Worm (Caenorhabditis elegans) whole organism, L1 larva: ENCODE measurements around the gene Y43C5B.2.
A peak's percentile ranks its signal among the peaks of the same experiment; 100 is the strongest.

Source experiments
- C04F5.9 ChIP-seq: sonication (generic microtip); optimal IDR thresholded peaks from 2 replicates; lab custom pipeline; 2016; ENCODE audit warnings: missing genetic modification characterization, missing compliant biosample characterization
- C34B4.2 ChIP-seq: sonication (generic microtip); optimal IDR thresholded peaks from 2 replicates; lab custom pipeline; 2017; ENCODE audit warnings: mild to moderate bottlenecking, missing genetic modification characterization, missing compliant biosample characterization
- F16B12.6 ChIP-seq: fragments of 150-350 bp; optimal IDR thresholded peaks from 2 replicates; lab custom pipeline; 2014; ENCODE audit warnings: missing biosample characterization, missing genetic modification characterization
- aha-1 ChIP-seq: fragments of 150-350 bp; optimal IDR thresholded peaks from 2 replicates; lab custom pipeline; 2014; ENCODE audit warnings: missing biosample characterization, missing genetic modification characterization
- alr-1 ChIP-seq: fragments of 200-800 bp; sonication (Bioruptor generic); optimal IDR thresholded peaks from 2 replicates; lab custom pipeline; 2018; ENCODE audit warnings: borderline replicate concordance, mild to moderate bottlenecking, missing genetic modification characterization, missing compliant biosample characterization
- aly-2 ChIP-seq: fragments of 150-350 bp; optimal IDR thresholded peaks from 2 replicates; lab custom pipeline; 2014; ENCODE audit warnings: missing biosample characterization, missing genetic modification characterization
- ama-1 ChIP-seq: fragments of 150-350 bp; optimal IDR thresholded peaks from 2 replicates; lab custom pipeline; 2014
- ceh-63 ChIP-seq: fragments of 200-800 bp; sonication (Bioruptor generic); optimal IDR thresholded peaks from 2 replicates; lab custom pipeline; 2018; ENCODE audit warnings: mild to moderate bottlenecking, missing genetic modification characterization, missing compliant biosample characterization
- ceh-8 ChIP-seq: fragments of 200-800 bp; sonication (Bioruptor generic); optimal IDR thresholded peaks from 2 replicates; lab custom pipeline; 2018; ENCODE audit warnings: mild to moderate bottlenecking, missing genetic modification characterization, moderate library complexity, missing compliant biosample characterization
- ceh-82 ChIP-seq, 3 experiments: fragments of 150-350 bp in 1 of 3; sonication (generic microtip) in 2 of 3; optimal IDR thresholded peaks; 2 replicates each; lab custom pipeline; 2014 to 2017; ENCODE audit warnings: missing biosample characterization in 3 of 3, missing genetic modification characterization in 3 of 3
- ceh-88 ChIP-seq: fragments of 200-800 bp; sonication (Bioruptor generic); IDR thresholded peaks from 2 replicates; pipeline ENCODE4 v1.3.6; 2022; ENCODE audit warnings: missing genetic modification characterization, missing compliant biosample characterization
- ceh-90 ChIP-seq: sonication (generic microtip); optimal IDR thresholded peaks from 2 replicates; lab custom pipeline; 2016; ENCODE audit warnings: missing genetic modification characterization, missing compliant biosample characterization
- ces-1 ChIP-seq: fragments of 150-350 bp; optimal IDR thresholded peaks from 2 replicates; lab custom pipeline; 2014; ENCODE audit warnings: missing biosample characterization, missing genetic modification reagents, missing genetic modification characterization
- efl-1 ChIP-seq, 4 experiments: fragments of 150-350 bp; optimal IDR thresholded peaks in 3 of 4; peaks in 1 of 4; 1 replicate in 1 of 4; 2 replicates in 3 of 4; lab custom pipeline; 2014; ENCODE audit warnings: missing biosample characterization in 2 of 4, missing genetic modification characterization in 2 of 4, missing genetic modification reagents in 2 of 4
- efl-3 ChIP-seq: fragments of 200-800 bp; sonication (Bioruptor generic); optimal IDR thresholded peaks from 2 replicates; lab custom pipeline; 2018; ENCODE audit warnings: mild to moderate bottlenecking, missing genetic modification characterization, missing compliant biosample characterization
- elt-2 ChIP-seq: sonication (generic microtip); optimal IDR thresholded peaks from 2 replicates; lab custom pipeline; 2016; ENCODE audit warnings: missing genetic modification characterization, mild to moderate bottlenecking, inconsistent platforms, missing compliant biosample characterization, missing genetic modification reagents
- ets-5 ChIP-seq: fragments of 200-800 bp; sonication (Bioruptor generic); IDR thresholded peaks from 2 replicates; pipeline ENCODE4 v1.3.6; 2022; ENCODE audit warnings: missing genetic modification characterization, missing compliant biosample characterization
- fkh-8 ChIP-seq: sonication (generic microtip); optimal IDR thresholded peaks from 2 replicates; lab custom pipeline; 2016; ENCODE audit warnings: mild to moderate bottlenecking, missing genetic modification characterization, missing compliant biosample characterization
- fos-1 ChIP-seq: fragments of 150-350 bp; optimal IDR thresholded peaks from 2 replicates; lab custom pipeline; 2014; ENCODE audit warnings: missing biosample characterization, missing genetic modification characterization
- grh-1 ChIP-seq: fragments of 200-800 bp; sonication (Bioruptor generic); IDR thresholded peaks from 2 replicates; pipeline ENCODE4 v1.3.6; 2022; ENCODE audit warnings: missing genetic modification reagents, missing genetic modification characterization, missing compliant biosample characterization
- hlh-4 ChIP-seq: sonication (generic microtip); optimal IDR thresholded peaks from 2 replicates; lab custom pipeline; 2016; ENCODE audit warnings: mild to moderate bottlenecking, missing genetic modification characterization, missing compliant biosample characterization
- hpl-2 ChIP-seq: fragments of 150-350 bp; optimal IDR thresholded peaks from 2 replicates; lab custom pipeline; 2014; ENCODE audit warnings: missing biosample characterization, missing genetic modification reagents, missing genetic modification characterization
- jun-1 ChIP-seq: fragments of 150-350 bp; optimal IDR thresholded peaks from 2 replicates; lab custom pipeline; 2014; ENCODE audit warnings: missing biosample characterization, missing genetic modification reagents, missing genetic modification characterization
- lin-14 ChIP-seq: fragments of 200-800 bp; sonication (Bioruptor generic); optimal IDR thresholded peaks from 2 replicates; lab custom pipeline; 2018; ENCODE audit warnings: mild to moderate bottlenecking, missing genetic modification characterization, moderate library complexity, missing compliant biosample characterization
- lin-15B ChIP-seq: fragments of 150-350 bp; sonication (generic microtip); optimal IDR thresholded peaks from 3 replicates; lab custom pipeline; 2014; ENCODE audit warnings: missing biosample characterization, missing genetic modification characterization
- lin-35 ChIP-seq, 2 experiments: fragments of 150-350 bp; optimal IDR thresholded peaks; 2 replicates each; lab custom pipeline; 2014; ENCODE audit warnings: missing biosample characterization in 2 of 2, missing genetic modification characterization in 2 of 2, missing genetic modification reagents in 2 of 2
- lir-3 ChIP-seq: sonication (generic microtip); optimal IDR thresholded peaks from 2 replicates; lab custom pipeline; 2016; ENCODE audit warnings: mild to moderate bottlenecking, missing genetic modification characterization, moderate library complexity, missing compliant biosample characterization; ENCODE audit not compliant: poor library complexity
- lsy-2 ChIP-seq, 2 experiments: fragments of 150-350 bp; optimal IDR thresholded peaks; 2 replicates each; lab custom pipeline; 2014; ENCODE audit warnings: missing biosample characterization in 2 of 2, missing genetic modification characterization in 2 of 2
- mab-9 ChIP-seq: fragments of 200-800 bp; sonication (Bioruptor generic); IDR thresholded peaks from 2 replicates; pipeline ENCODE4 v1.3.6; 2022; ENCODE audit warnings: missing genetic modification reagents, missing genetic modification characterization, missing compliant biosample characterization
- mef-2 ChIP-seq: fragments of 150-350 bp; optimal IDR thresholded peaks from 2 replicates; lab custom pipeline; 2014; ENCODE audit warnings: missing biosample characterization, missing genetic modification characterization
- nhr-12 ChIP-seq: sonication (generic microtip); optimal IDR thresholded peaks from 2 replicates; lab custom pipeline; 2017; ENCODE audit warnings: missing biosample characterization, missing genetic modification characterization
- nhr-20 ChIP-seq: sonication (generic microtip); optimal IDR thresholded peaks from 2 replicates; lab custom pipeline; 2016; ENCODE audit warnings: mild to moderate bottlenecking, missing genetic modification characterization, missing compliant biosample characterization
- nhr-28 ChIP-seq: fragments of 150-350 bp; optimal IDR thresholded peaks from 2 replicates; lab custom pipeline; 2014; ENCODE audit warnings: missing biosample characterization, missing genetic modification characterization
- nhr-47 ChIP-seq: sonication (generic microtip); optimal IDR thresholded peaks from 2 replicates; lab custom pipeline; 2016; ENCODE audit warnings: mild to moderate bottlenecking, missing genetic modification characterization, moderate library complexity, missing compliant biosample characterization
- nhr-71 ChIP-seq: sonication (generic microtip); optimal IDR thresholded peaks from 2 replicates; lab custom pipeline; 2016; ENCODE audit warnings: mild to moderate bottlenecking, missing genetic modification characterization, moderate library complexity, missing compliant biosample characterization
- nhr-77 ChIP-seq: fragments of 150-350 bp; optimal IDR thresholded peaks from 2 replicates; lab custom pipeline; 2014; ENCODE audit warnings: missing biosample characterization, missing genetic modification characterization
- nhr-84 ChIP-seq: sonication (generic microtip); optimal IDR thresholded peaks from 2 replicates; lab custom pipeline; 2017; ENCODE audit warnings: missing biosample characterization, missing genetic modification characterization
- nhr-85 ChIP-seq: sonication (generic microtip); peaks from one replicate; lab custom pipeline; 2016; ENCODE audit warnings: missing genetic modification characterization, inconsistent platforms, missing compliant biosample characterization
- pax-3 ChIP-seq: fragments of 200-800 bp; sonication (Bioruptor generic); optimal IDR thresholded peaks from 2 replicates; lab custom pipeline; 2018; ENCODE audit warnings: mild to moderate bottlenecking, missing genetic modification characterization, moderate library complexity, missing compliant biosample characterization
- skn-1 ChIP-seq: fragments of 150-350 bp; optimal IDR thresholded peaks from 2 replicates; lab custom pipeline; 2014; ENCODE audit warnings: missing biosample characterization, missing genetic modification characterization
- snpc-4 ChIP-seq: fragments of 150-350 bp; optimal IDR thresholded peaks from 2 replicates; lab custom pipeline; 2014; ENCODE audit warnings: missing biosample characterization, missing genetic modification characterization
- sox-4 ChIP-seq: sonication (generic microtip); optimal IDR thresholded peaks from 2 replicates; lab custom pipeline; 2016; ENCODE audit warnings: missing genetic modification characterization, missing compliant biosample characterization
- sptf-1 ChIP-seq: fragments of 150-350 bp; optimal IDR thresholded peaks from 2 replicates; lab custom pipeline; 2014; ENCODE audit warnings: missing biosample characterization, missing genetic modification characterization
- swsn-7 ChIP-seq: sonication (generic microtip); optimal IDR thresholded peaks from 2 replicates; lab custom pipeline; 2016; ENCODE audit warnings: missing genetic modification characterization, missing compliant biosample characterization
- unc-86 ChIP-seq: sonication (generic microtip); optimal IDR thresholded peaks from 2 replicates; lab custom pipeline; 2016; ENCODE audit warnings: missing genetic modification characterization, missing compliant biosample characterization
- unc-98 ChIP-seq: fragments of 200-800 bp; sonication (Bioruptor generic); IDR thresholded peaks from 2 replicates; pipeline ENCODE4 v1.3.6; 2022; ENCODE audit warnings: missing genetic modification characterization, missing compliant biosample characterization
- xbp-1 ChIP-seq: sonication (generic microtip); optimal IDR thresholded peaks from 2 replicates; lab custom pipeline; 2016; ENCODE audit warnings: missing genetic modification characterization, missing compliant biosample characterization
- zag-1 ChIP-seq: fragments of 150-350 bp; optimal IDR thresholded peaks from 2 replicates; lab custom pipeline; 2014; ENCODE audit warnings: missing biosample characterization, missing genetic modification characterization
- zip-4 ChIP-seq: fragments of 200-800 bp; sonication (Bioruptor generic); optimal IDR thresholded peaks from 2 replicates; lab custom pipeline; 2018; ENCODE audit warnings: mild to moderate bottlenecking, missing genetic modification characterization, moderate library complexity, missing compliant biosample characterization
- ztf-4 ChIP-seq: fragments of 150-350 bp; optimal IDR thresholded peaks from 2 replicates; lab custom pipeline; 2014; ENCODE audit warnings: missing biosample characterization, missing genetic modification characterization

The Y43C5B.2 gene

ce11 chrIV:10342361-10342706 is 9.8 kb downstream of the Y43C5B.2 start (continued):
- TF ChIP-seq snpc-4 (no peak), nhr-85 (tag; lab: Kevin White, UChicago) (peak; percentile 68), lin-35 (GFP tag; optimal IDR thresholded peaks at IDR 0.05; lab: Kevin White, UChicago) (peak in 1 of 2 experiments; percentile 50), pax-3 (tag; lab: Kevin White, UChicago) (peak; percentile 78), unc-98 (GFP tag; lab: Robert Waterston, UW) (no peak), nhr-47 (peak; percentile 67), skn-1 (peak; percentile 51), jun-1 (tag; lab: Kevin White, UChicago) (peak; percentile 87), ceh-88 (GFP tag; lab: Robert Waterston, UW) (no peak), nhr-84 (no peak), hlh-4 (tag; lab: Kevin White, UChicago) (no peak), efl-1 (optimal IDR thresholded peaks at IDR 0.05; lab: Kevin White, UChicago) (peak; percentile 28 to 33), efl-1 (GFP tag; optimal IDR thresholded peaks at IDR 0.05 in 1 of 2; lab: Kevin White, UChicago) (peak in 1 of 2 experiments; percentile 93), fkh-8 (tag; lab: Kevin White, UChicago) (peak; percentile 88), efl-3 (GFP tag; lab: Kevin White, UChicago) (no peak), nhr-28 (no peak), alr-1 (tag; lab: Kevin White, UChicago) (no peak), lin-14 (GFP tag; lab: Kevin White, UChicago) (peak; percentile 80), lir-3 (tag; lab: Kevin White, UChicago) (no peak), ztf-4 (no peak), nhr-12 (tag; lab: Kevin White, UChicago) (no peak), ces-1 (no peak), nhr-20 (tag; lab: Kevin White, UChicago) (peak; percentile 71), aly-2 (tag; lab: Kevin White, UChicago) (no peak), sptf-1 (tag; lab: Kevin White, UChicago) (no peak), ceh-63 (GFP tag; lab: Kevin White, UChicago) (no peak), nhr-71 (tag; lab: Kevin White, UChicago) (peak; percentile 85), unc-86 (tag; lab: Kevin White, UChicago) (no peak), lsy-2 (tag; optimal IDR thresholded peaks at IDR 0.05; lab: Kevin White, UChicago) (peak; percentile 25 to 61), grh-1 (GFP tag; lab: Robert Waterston, UW) (peak; percentile 31), zip-4 (GFP tag; lab: Kevin White, UChicago) (no peak), hpl-2 (peak; percentile 15), C04F5.9 (no peak), C34B4.2 (no peak), mab-9 (GFP tag; lab: Robert Waterston, UW) (0 out of 2 replicates have a peak, but pooled peaks have one; percentile 10), lin-15B (tag; lab: Kevin White, UChicago) (no peak), ceh-8 (GFP tag; lab: Kevin White, UChicago) (no peak), zag-1 (no peak), F16B12.6 (tag; lab: Kevin White, UChicago) (no peak), ama-1 (lab: Kevin White, UChicago) (no peak), ets-5 (GFP tag; lab: Robert Waterston, UW) (no peak), fos-1 (tag; lab: Kevin White, UChicago) (peak; percentile 63), xbp-1 (tag; lab: Kevin White, UChicago) (peak; percentile 13), ceh-82 (tag; optimal IDR thresholded peaks at IDR 0.05; lab: Kevin White, UChicago) (peak in 1 of 3 experiments; percentile 40), ceh-90 (tag; lab: Kevin White, UChicago) (no peak), nhr-77 (peak; percentile 39), elt-2 (tag; lab: Kevin White, UChicago) (peak; percentile 91), sox-4 (tag; lab: Kevin White, UChicago) (peak; percentile 32), mef-2 (tag; lab: Kevin White, UChicago) (no peak), swsn-7 (tag; lab: Kevin White, UChicago) (peak; percentile 64), aha-1 (tag; lab: Kevin White, UChicago) (no peak)
